Worm (Caenorhabditis elegans): ENCODE data around the gene col-96.

ce11 chrIII:11742191-11742590 lies 35.6 kb upstream of the col-96 start:
- TF ChIP-seq sox-2 (GFP tag; IDR thresholded peaks at IDR 0.05): no peak
- no peak for TF ChIP-seq ceh-45 (GFP tag; IDR thresholded peaks at IDR 0.05)
